Worm (Caenorhabditis elegans): ENCODE measurements around the gene Y82E9BR.22.
A peak's percentile ranks its signal among the peaks of the same experiment; 100 is the strongest.

Gene Y82E9BR.22

ce11 chrIII:1409139-1409538 lies at the start of gene Y82E9BR.22:
Y82E9BR.22 (minus strand) TSS chrIII:1409239.
- no peak for TF ChIP-seq W03F9.2 (tag; optimal IDR thresholded peaks at IDR 0.05)
- no peak for TF ChIP-seq dao-5 (tag; optimal IDR thresholded peaks at IDR 0.05)
- TF ChIP-seq him-1 (tag; optimal IDR thresholded peaks at IDR 0.05): no peak

- TF ChIP-seq him-1 (tag; optimal IDR thresholded peaks at IDR 0.05): no peak
- TF ChIP-seq W03F9.2 (tag; optimal IDR thresholded peaks at IDR 0.05): no peak
- no peak for TF ChIP-seq dao-5 (tag; optimal IDR thresholded peaks at IDR 0.05)
Observed at ce11 chrIII:1456859-1457258, 47.8 kb upstream of the Y82E9BR.22 start.

- TF ChIP-seq him-1 (tag; optimal IDR thresholded peaks at IDR 0.05): no peak
- no peak for TF ChIP-seq dao-5 (tag; optimal IDR thresholded peaks at IDR 0.05)
- TF ChIP-seq W03F9.2 (tag; optimal IDR thresholded peaks at IDR 0.05): no peak
Observed at ce11 chrIII:1455674-1456073, 46.6 kb upstream of the Y82E9BR.22 start, which contains the start of gene Y82E9BR.17. Y82E9BR.17 (minus strand) TSS chrIII:1455774.

ce11 chrIII:1446747-1447146 lies 37.7 kb upstream of the Y82E9BR.22 start:
- no peak for TF ChIP-seq him-1 (tag; optimal IDR thresholded peaks at IDR 0.05)
- no peak for TF ChIP-seq dao-5 (tag; optimal IDR thresholded peaks at IDR 0.05)
- no peak for TF ChIP-seq W03F9.2 (tag; optimal IDR thresholded peaks at IDR 0.05)

ce11 chrIII:1439609-1440008 lies 30.6 kb upstream of the Y82E9BR.22 start:
- no peak for TF ChIP-seq W03F9.2 (tag; optimal IDR thresholded peaks at IDR 0.05)
- no peak for TF ChIP-seq dao-5 (tag; optimal IDR thresholded peaks at IDR 0.05)

ce11 chrIII:1436738-1437137 lies 27.7 kb upstream of the Y82E9BR.22 start:
- TF ChIP-seq dao-5 (tag; optimal IDR thresholded peaks at IDR 0.05) (no peak), him-1 (tag; optimal IDR thresholded peaks at IDR 0.05) (no peak), W03F9.2 (tag; optimal IDR thresholded peaks at IDR 0.05) (no peak)

ce11 chrIII:1429920-1430437 lies 20.9 kb upstream of the Y82E9BR.22 start:
- TF ChIP-seq W03F9.2 (tag; optimal IDR thresholded peaks at IDR 0.05) (no peak), dao-5 (tag; optimal IDR thresholded peaks at IDR 0.05) (no peak), him-1 (tag; optimal IDR thresholded peaks at IDR 0.05) (no peak)

- no peak for TF ChIP-seq him-1 (tag; optimal IDR thresholded peaks at IDR 0.05)
Observed at ce11 chrIII:1429275-1429674, 20.2 kb upstream of the Y82E9BR.22 start.

- TF ChIP-seq W03F9.2 (tag; optimal IDR thresholded peaks at IDR 0.05): no peak
- TF ChIP-seq him-1 (tag; optimal IDR thresholded peaks at IDR 0.05): no peak
- no peak for TF ChIP-seq dao-5 (tag; optimal IDR thresholded peaks at IDR 0.05)
Observed at ce11 chrIII:1428448-1428847, 19.4 kb upstream of the Y82E9BR.22 start.

- TF ChIP-seq him-1 (tag; optimal IDR thresholded peaks at IDR 0.05): no peak
- TF ChIP-seq dao-5 (tag; optimal IDR thresholded peaks at IDR 0.05): no peak
- no peak for TF ChIP-seq W03F9.2 (tag; optimal IDR thresholded peaks at IDR 0.05)
Observed at ce11 chrIII:1427126-1427525, 18.1 kb upstream of the Y82E9BR.22 start, which contains the start of gene lelo-2. lelo-2 (minus strand) TSS chrIII:1427226.

- TF ChIP-seq dao-5 (tag; optimal IDR thresholded peaks at IDR 0.05): peak; percentile 30
- TF ChIP-seq him-1 (tag; optimal IDR thresholded peaks at IDR 0.05): peak; percentile 21
- TF ChIP-seq W03F9.2 (tag; optimal IDR thresholded peaks at IDR 0.05): peak; percentile 33
Observed at ce11 chrIII:1424305-1424704, 15.3 kb upstream of the Y82E9BR.22 start.

ce11 chrIII:1421436-1421835 lies 12.4 kb upstream of the Y82E9BR.22 start:
- TF ChIP-seq dao-5 (tag; optimal IDR thresholded peaks at IDR 0.05) (no peak), W03F9.2 (tag; optimal IDR thresholded peaks at IDR 0.05) (no peak), him-1 (tag; optimal IDR thresholded peaks at IDR 0.05) (no peak)

- TF ChIP-seq dao-5 (tag; optimal IDR thresholded peaks at IDR 0.05): no peak
- TF ChIP-seq him-1 (tag; optimal IDR thresholded peaks at IDR 0.05): no peak
- no peak for TF ChIP-seq W03F9.2 (tag; optimal IDR thresholded peaks at IDR 0.05)
Observed at ce11 chrIII:1419700-1420356, 10.8 kb upstream of the Y82E9BR.22 start.

ce11 chrIII:1419146-1419636 lies 10.2 kb upstream of the Y82E9BR.22 start, which contains the start of gene Y82E9BR.3:
Y82E9BR.3 (plus strand) TSS chrIII:1419196.
- no peak for TF ChIP-seq W03F9.2 (tag; optimal IDR thresholded peaks at IDR 0.05)
- no peak for TF ChIP-seq him-1 (tag; optimal IDR thresholded peaks at IDR 0.05)
- no peak for TF ChIP-seq dao-5 (tag; optimal IDR thresholded peaks at IDR 0.05)

ce11 chrIII:1418709-1419108 lies 9.7 kb upstream of the Y82E9BR.22 start:
- TF ChIP-seq W03F9.2 (tag; optimal IDR thresholded peaks at IDR 0.05) (peak; percentile 82), him-1 (tag; optimal IDR thresholded peaks at IDR 0.05) (peak; percentile 20), dao-5 (tag; optimal IDR thresholded peaks at IDR 0.05) (no peak)
